Fruit fly (Drosophila melanogaster) whole organism, pupa: ENCODE results near the gene Nrd1.

Experiments
- CG12605 ChIP-seq: fragments of 200-800 bp; sonication (Bioruptor generic); IDR thresholded peaks from 2 replicates; pipeline ENCODE4 v1.3.6; 2022; ENCODE audit warnings: missing biosample characterization, missing genetic modification characterization
- CG14655 ChIP-seq: fragments of 200-800 bp; sonication (Bioruptor generic); optimal IDR thresholded peaks from 3 replicates; lab custom pipeline; 2017; ENCODE audit warnings: mild to moderate bottlenecking, missing biosample characterization, missing genetic modification reagents, missing genetic modification characterization
- CG17806 ChIP-seq: fragments of 200-800 bp; sonication (Bioruptor generic); optimal IDR thresholded peaks from 2 replicates; lab custom pipeline; 2018; ENCODE audit warnings: missing biosample characterization, mild to moderate bottlenecking, missing genetic modification characterization, moderate library complexity
- CG4496 ChIP-seq: fragments of 200-800 bp; sonication (Bioruptor generic); IDR thresholded peaks from 3 replicates; pipeline ENCODE4 v1.3.6; 2022; ENCODE audit warnings: missing biosample characterization, missing genetic modification characterization
- CG8159 ChIP-seq: fragments of 200-800 bp; sonication (Bioruptor generic); optimal IDR thresholded peaks from 3 replicates; lab custom pipeline; 2018; ENCODE audit warnings: missing biosample characterization, mild to moderate bottlenecking, missing genetic modification characterization, moderate library complexity
- CG8301 ChIP-seq: fragments of 200-800 bp; sonication (Bioruptor generic); optimal IDR thresholded peaks from 2 replicates; lab custom pipeline; 2018; ENCODE audit warnings: missing biosample characterization, mild to moderate bottlenecking, missing genetic modification characterization
- EcR ChIP-seq: fragments of 200-800 bp; sonication (Bioruptor generic); optimal IDR thresholded peaks from 3 replicates; lab custom pipeline; 2019; ENCODE audit warnings: missing biosample characterization, missing genetic modification characterization, mild to moderate bottlenecking, moderate library complexity, missing genetic modification reagents
- Ets98B ChIP-seq: fragments of 200-800 bp; sonication (Bioruptor generic); IDR thresholded peaks from 2 replicates; pipeline ENCODE4 v1.3.6; 2022; ENCODE audit warnings: missing biosample characterization, missing genetic modification characterization

DNA sequence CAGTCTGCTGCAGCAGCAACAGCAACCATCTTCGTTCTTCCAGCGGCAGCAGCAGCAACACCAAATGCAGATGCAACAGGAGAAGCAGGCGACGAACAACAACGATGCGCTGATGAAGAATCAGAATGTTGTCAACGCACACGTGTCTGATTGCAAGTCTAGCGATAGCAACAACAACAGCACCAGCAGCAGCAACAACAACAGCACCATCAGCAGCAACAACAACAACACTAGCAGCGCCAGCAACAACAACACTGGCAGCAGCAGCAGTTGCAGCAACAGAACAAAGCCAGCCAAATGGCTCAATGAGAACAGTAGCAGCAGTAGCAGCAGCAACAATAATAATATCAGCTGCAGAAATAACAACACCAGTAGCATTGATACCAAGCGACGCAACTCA lies 26.4 kb upstream of the Nrd1 start:
- TF ChIP-seq EcR (GFP tag; lab: Kevin White, UChicago) (no peak), CG14655 (GFP tag; lab: Kevin White, UChicago) (no peak), CG8159 (tag; lab: Kevin White, UChicago) (no peak), CG8301 (no peak), CG17806 (tag; lab: Kevin White, UChicago) (no peak), CG12605 (GFP tag; lab: Robert Waterston, UW) (no peak), CG4496 (GFP tag; lab: Robert Waterston, UW) (no peak), Ets98B (GFP tag; lab: Robert Waterston, UW) (no peak)
